Worm (Caenorhabditis elegans): ENCODE measurements around the gene btb-12.

DNA sequence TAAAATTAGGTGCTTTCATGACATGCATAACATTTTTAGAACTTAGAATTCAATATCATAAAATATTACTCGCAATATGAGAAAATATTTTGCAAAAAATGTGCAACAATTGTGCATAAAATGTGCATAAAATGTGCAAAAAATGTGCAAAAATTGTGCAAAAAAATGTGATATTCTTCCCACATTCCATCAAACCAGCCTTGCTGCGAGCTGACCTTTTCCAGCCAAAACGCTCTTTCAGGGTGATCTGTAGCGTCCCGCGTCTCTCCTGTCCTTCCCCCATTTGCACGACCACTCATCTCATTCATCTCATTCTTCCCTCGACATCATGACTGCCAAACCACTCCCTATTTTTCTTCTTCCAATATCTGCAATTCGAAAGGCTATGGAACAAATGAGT lies 21.1 kb downstream of the btb-12 start, which contains the start of gene fbxb-17:
- TF ChIP-seq him-1 (tag; optimal IDR thresholded peaks at IDR 0.05) (no peak), dao-5 (tag; optimal IDR thresholded peaks at IDR 0.05) (no peak), W03F9.2 (tag; optimal IDR thresholded peaks at IDR 0.05) (no peak)
